Fruit fly (Drosophila melanogaster) whole organism, prepupa: ENCODE results near the gene CG7632.

Experiments used
- Blimp-1 ChIP-seq: fragments of 200-800 bp; sonication (Bioruptor generic); optimal IDR thresholded peaks from 3 replicates; lab custom pipeline; 2017; ENCODE audit warnings: missing biosample characterization, missing genetic modification characterization, mild to moderate bottlenecking, moderate library complexity, missing genetic modification reagents
- CG10631 ChIP-seq: fragments of 200-800 bp; sonication (Bioruptor generic); optimal IDR thresholded peaks from 2 replicates; lab custom pipeline; 2016; ENCODE audit warnings: missing biosample characterization, missing genetic modification characterization
- CG11294 ChIP-seq: fragments of 200-800 bp; sonication (Bioruptor generic); IDR thresholded peaks from 2 replicates; pipeline ENCODE4 v1.3.6; 2022; ENCODE audit warnings: missing biosample characterization, missing genetic modification characterization
- CG11762 ChIP-seq: fragments of 200-800 bp; sonication (Bioruptor generic); optimal IDR thresholded peaks from 3 replicates; lab custom pipeline; 2016; ENCODE audit warnings: missing biosample characterization, missing genetic modification characterization; ENCODE audit not compliant: insufficient read depth
- CG11902 ChIP-seq: fragments of 200-800 bp; sonication (Bioruptor generic); optimal IDR thresholded peaks from 3 replicates; lab custom pipeline; 2016; ENCODE audit warnings: missing biosample characterization, missing genetic modification characterization
- CG15336 ChIP-seq: fragments of 200-800 bp; sonication (Bioruptor generic); IDR thresholded peaks from 2 replicates; pipeline ENCODE4 v1.3.6; 2022; ENCODE audit warnings: missing biosample characterization, missing genetic modification characterization
- CG1621 ChIP-seq: fragments of 200-800 bp; sonication (Bioruptor generic); optimal IDR thresholded peaks from 3 replicates; lab custom pipeline; 2018; ENCODE audit warnings: missing biosample characterization, mild to moderate bottlenecking, missing genetic modification characterization
- CG16779 ChIP-seq: fragments of 200-800 bp; sonication (Bioruptor generic); optimal IDR thresholded peaks from 3 replicates; lab custom pipeline; 2017; ENCODE audit warnings: missing biosample characterization, mild to moderate bottlenecking, missing genetic modification characterization
- CG3032 ChIP-seq: fragments of 200-800 bp; optimal IDR thresholded peaks from 2 replicates; lab custom pipeline; 2019; ENCODE audit warnings: missing biosample characterization, mild to moderate bottlenecking, missing genetic modification characterization, moderate library complexity
- CG31627 ChIP-seq: fragments of 200-800 bp; sonication (Bioruptor generic); optimal IDR thresholded peaks from 3 replicates; lab custom pipeline; 2016; ENCODE audit warnings: missing biosample characterization, missing genetic modification characterization
- CG34406 ChIP-seq: fragments of 200-800 bp; sonication (Bioruptor generic); optimal IDR thresholded peaks from 3 replicates; lab custom pipeline; 2016; ENCODE audit warnings: missing biosample characterization, missing genetic modification characterization
- CG6792 ChIP-seq: fragments of 200-800 bp; sonication (Bioruptor generic); optimal IDR thresholded peaks from 3 replicates; lab custom pipeline; 2016; ENCODE audit warnings: missing biosample characterization, missing genetic modification characterization
- CG6808 ChIP-seq: fragments of 200-800 bp; sonication (Bioruptor generic); optimal IDR thresholded peaks from 3 replicates; lab custom pipeline; 2017; ENCODE audit warnings: missing biosample characterization, missing genetic modification characterization, mild to moderate bottlenecking, moderate library complexity, missing genetic modification reagents
- CG8119 ChIP-seq: fragments of 200-800 bp; sonication (Bioruptor generic); IDR thresholded peaks from 3 replicates; pipeline ENCODE4 v1.3.6; 2022; ENCODE audit warnings: missing biosample characterization, missing genetic modification characterization
- CG8319 ChIP-seq: fragments of 200-800 bp; sonication (Bioruptor generic); optimal IDR thresholded peaks from 3 replicates; lab custom pipeline; 2016; ENCODE audit warnings: missing biosample characterization, missing genetic modification characterization
- Eip75B ChIP-seq: fragments of 200-800 bp; sonication (Bioruptor generic); optimal IDR thresholded peaks from 3 replicates; lab custom pipeline; 2016; ENCODE audit warnings: missing biosample characterization, missing genetic modification characterization
- Eip78C ChIP-seq: fragments of 200-800 bp; sonication (Bioruptor generic); peaks from one replicate; lab custom pipeline; 2016; ENCODE audit warnings: missing biosample characterization, missing genetic modification characterization
- Eip93F ChIP-seq: fragments of 200-800 bp; sonication (Bioruptor generic); optimal IDR thresholded peaks from 2 replicates; lab custom pipeline; 2016; ENCODE audit warnings: missing biosample characterization, mild to moderate bottlenecking, missing genetic modification characterization
- Ets21C ChIP-seq: fragments of 200-800 bp; sonication (Bioruptor generic); optimal IDR thresholded peaks from 3 replicates; lab custom pipeline; 2016; ENCODE audit warnings: missing biosample characterization, missing genetic modification characterization
- Gug ChIP-seq: fragments of 200-800 bp; sonication (Bioruptor generic); IDR thresholded peaks from 2 replicates; pipeline ENCODE4 v1.3.6; 2022; ENCODE audit warnings: missing biosample characterization, missing genetic modification characterization
- Hr4 ChIP-seq: fragments of 200-800 bp; sonication (Bioruptor generic); optimal IDR thresholded peaks from 3 replicates; lab custom pipeline; 2016; ENCODE audit warnings: missing biosample characterization, missing genetic modification characterization
- Lpt ChIP-seq: fragments of 200-800 bp; sonication (Bioruptor generic); optimal IDR thresholded peaks from 3 replicates; lab custom pipeline; 2016; ENCODE audit warnings: missing biosample characterization, missing genetic modification characterization
- OdsH ChIP-seq: fragments of 200-800 bp; sonication (Bioruptor generic); optimal IDR thresholded peaks from 3 replicates; lab custom pipeline; 2016; ENCODE audit warnings: missing biosample characterization, missing genetic modification characterization
- Smox ChIP-seq: fragments of 200-800 bp; sonication (Bioruptor generic); optimal IDR thresholded peaks from 3 replicates; lab custom pipeline; 2016; ENCODE audit warnings: missing biosample characterization, missing genetic modification characterization
- Sox14 ChIP-seq: fragments of 200-800 bp; sonication (Bioruptor generic); optimal IDR thresholded peaks from 3 replicates; lab custom pipeline; 2016; ENCODE audit warnings: missing biosample characterization, missing genetic modification characterization
- Sox15 ChIP-seq: fragments of 200-800 bp; sonication (Bioruptor generic); optimal IDR thresholded peaks from 3 replicates; lab custom pipeline; 2016; ENCODE audit warnings: missing biosample characterization, missing genetic modification characterization
- dsx ChIP-seq: fragments of 200-800 bp; optimal IDR thresholded peaks from 3 replicates; lab custom pipeline; 2019; ENCODE audit warnings: missing biosample characterization, mild to moderate bottlenecking, missing genetic modification characterization, moderate library complexity; ENCODE audit not compliant: poor library complexity, severe bottlenecking
- eg ChIP-seq: fragments of 200-800 bp; sonication (Bioruptor generic); IDR thresholded peaks from 3 replicates; pipeline ENCODE4 v1.3.6; 2022; ENCODE audit warnings: missing biosample characterization, missing genetic modification characterization
- fd85E ChIP-seq: fragments of 200-800 bp; sonication (Bioruptor generic); optimal IDR thresholded peaks from 3 replicates; lab custom pipeline; 2016; ENCODE audit warnings: missing biosample characterization, missing genetic modification characterization
- fkh ChIP-seq: fragments of 200-800 bp; sonication (Bioruptor generic); optimal IDR thresholded peaks from 3 replicates; lab custom pipeline; 2017; ENCODE audit warnings: missing biosample characterization, mild to moderate bottlenecking, missing genetic modification characterization, moderate library complexity
- pdm3 ChIP-seq: fragments of 200-800 bp; sonication (Bioruptor generic); optimal IDR thresholded peaks from 3 replicates; lab custom pipeline; 2016; ENCODE audit warnings: missing biosample characterization, missing genetic modification characterization
- salr ChIP-seq, 2 experiments: fragments of 200-800 bp; sonication (Bioruptor generic); optimal IDR thresholded peaks; 3 replicates each; lab custom pipeline; 2016 to 2018; ENCODE audit warnings: missing biosample characterization in 2 of 2, missing genetic modification characterization in 2 of 2, mild to moderate bottlenecking in 1 of 2
- spab ChIP-seq: fragments of 200-800 bp; sonication (Bioruptor generic); optimal IDR thresholded peaks from 2 replicates; lab custom pipeline; 2017; ENCODE audit warnings: missing biosample characterization, mild to moderate bottlenecking, missing genetic modification characterization, missing genetic modification reagents
- ss ChIP-seq, 2 experiments: fragments of 200-800 bp; sonication (Bioruptor generic); optimal IDR thresholded peaks; 2 replicates in 1 of 2; 3 replicates in 1 of 2; lab custom pipeline; 2017 to 2018; ENCODE audit warnings: mild to moderate bottlenecking in 2 of 2, missing biosample characterization in 2 of 2, missing genetic modification characterization in 2 of 2, moderate library complexity in 1 of 2
- topi ChIP-seq: fragments of 200-800 bp; sonication (Bioruptor generic); optimal IDR thresholded peaks from 3 replicates; lab custom pipeline; 2016; ENCODE audit warnings: missing biosample characterization, missing genetic modification characterization
- vri ChIP-seq: fragments of 200-800 bp; sonication (Bioruptor generic); optimal IDR thresholded peaks from 3 replicates; lab custom pipeline; 2016; ENCODE audit warnings: missing biosample characterization, mild to moderate bottlenecking, missing genetic modification characterization

CG7632 gene

dm6 chr3L:21301737-21302487 lies 2.6 kb upstream of the CG7632 start (continued):
- TF ChIP-seq CG6808 (GFP tag; lab: Kevin White, UChicago) (peak; percentile 15), CG11294 (GFP tag; lab: Robert Waterston, UW) (no peak), ss (GFP tag; optimal IDR thresholded peaks at IDR 0.05; lab: Kevin White, UChicago) (no peak), eg (GFP tag; lab: Robert Waterston, UW) (no peak), CG1621 (tag; lab: Kevin White, UChicago) (no peak), salr (GFP tag; optimal IDR thresholded peaks at IDR 0.05; lab: Kevin White, UChicago) (no peak), CG3032 (tag; lab: Kevin White, UChicago) (peak; percentile 45), CG8319 (GFP tag; lab: Kevin White, UChicago) (no peak)

DNA sequence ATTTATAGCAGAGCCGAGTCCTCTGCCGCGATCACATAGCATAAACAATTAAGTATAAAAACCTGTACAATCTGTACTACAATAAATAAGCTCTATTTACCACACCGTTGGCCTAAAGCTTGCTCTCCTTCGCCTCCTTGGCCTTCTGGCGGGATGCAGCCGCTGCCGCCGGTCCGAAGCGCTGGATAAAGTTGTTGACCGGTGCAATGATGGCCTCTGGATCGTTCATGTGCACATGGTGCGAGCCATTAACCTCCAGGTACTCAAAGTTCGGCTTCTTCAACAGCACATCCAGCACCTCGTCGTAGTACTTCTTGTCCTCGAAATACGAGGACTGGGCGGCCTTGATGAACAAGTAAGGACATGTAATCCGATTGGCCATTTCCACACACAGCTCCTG lies 2.0 kb upstream of the CG7632 start:
- TF ChIP-seq Lpt (GFP tag; lab: Kevin White, UChicago) (no peak), CG3032 (tag; lab: Kevin White, UChicago) (no peak)

dm6 chr3L:21303659-21304058 lies 838 bp upstream of the CG7632 start:
- no peak for TF ChIP-seq dsx (GFP tag; lab: Kevin White, UChicago)
- no peak for TF ChIP-seq CG6792
- no peak for TF ChIP-seq CG8119 (GFP tag; lab: Robert Waterston, UW)
- TF ChIP-seq fd85E (GFP tag; lab: Kevin White, UChicago), result no peak
- no peak for TF ChIP-seq Eip93F
- TF ChIP-seq spab (GFP tag; lab: Kevin White, UChicago), result no peak
- no peak for TF ChIP-seq pdm3 (GFP tag; lab: Kevin White, UChicago)
- TF ChIP-seq CG6808 (GFP tag; lab: Kevin White, UChicago), result no peak
- TF ChIP-seq CG10631 (GFP tag; lab: Kevin White, UChicago), result no peak
- no peak for TF ChIP-seq CG11902 (GFP tag; lab: Kevin White, UChicago)
- no peak for TF ChIP-seq CG11762 (GFP tag; lab: Kevin White, UChicago)
- TF ChIP-seq OdsH, result no peak
- TF ChIP-seq fkh (GFP tag; lab: Kevin White, UChicago), result no peak
- no peak for TF ChIP-seq CG34406
- no peak for TF ChIP-seq topi (GFP tag; lab: Kevin White, UChicago)

dm6 chr3L:21317416-21318259 lies 13.1 kb downstream of the CG7632 start, which contains the start of gene Pc:
Gene Pc (minus strand): TSS chr3L:21318020.
- TF ChIP-seq Eip78C (GFP tag; lab: Kevin White, UChicago), result peak; percentile 39
- no peak for TF ChIP-seq CG15336 (GFP tag; lab: Robert Waterston, UW)
- peak; percentile 24 for TF ChIP-seq fkh (GFP tag; lab: Kevin White, UChicago)
- TF ChIP-seq CG3032 (tag; lab: Kevin White, UChicago), result peak; percentile 13
- TF ChIP-seq Sox14 (GFP tag; lab: Kevin White, UChicago), result peak; percentile 57
- TF ChIP-seq, all 60 proteins: peak for 4

- TF ChIP-seq Smox (GFP tag; lab: Kevin White, UChicago), result no peak
- no peak for TF ChIP-seq CG16779 (tag; lab: Kevin White, UChicago)
- no peak for TF ChIP-seq topi (GFP tag; lab: Kevin White, UChicago)
- TF ChIP-seq vri (GFP tag; lab: Kevin White, UChicago), result no peak
- no peak for TF ChIP-seq Blimp-1 (GFP tag; lab: Kevin White, UChicago)
- no peak for TF ChIP-seq Sox15
- TF ChIP-seq Ets21C (GFP tag; lab: Kevin White, UChicago), result no peak
- no peak for TF ChIP-seq CG31627 (GFP tag; lab: Kevin White, UChicago)
- TF ChIP-seq Eip75B (GFP tag; lab: Kevin White, UChicago), result no peak
- TF ChIP-seq CG15336 (GFP tag; lab: Robert Waterston, UW), result no peak
- TF ChIP-seq Hr4 (GFP tag; lab: Kevin White, UChicago), result no peak
- TF ChIP-seq Gug (GFP tag; lab: Robert Waterston, UW), result no peak
- TF ChIP-seq CG6792, result no peak
Measured at dm6 chr3L:21318474-21318873, 14.0 kb downstream of the CG7632 start, which contains the start of gene Rab26. Gene Rab26 (plus strand): TSS chr3L:21318774.
